Fruit fly (Drosophila melanogaster) whole organism, embryonic: ENCODE results near the gene Tfb5.

Source experiments
- CG1603 ChIP-seq: fragments of 200-800 bp; sonication (Bioruptor generic); optimal IDR thresholded peaks from 2 replicates; lab custom pipeline; 2019; ENCODE audit warnings: missing biosample characterization, mild to moderate bottlenecking, missing genetic modification characterization, moderate library complexity
- Dll ChIP-seq: fragments of 200-800 bp; sonication (Bioruptor generic); IDR thresholded peaks from 4 replicates; pipeline ENCODE4 v1.3.6; 2022; ENCODE audit warnings: missing biosample characterization, missing genetic modification characterization; ENCODE audit not compliant: partially characterized antibody
- Drgx ChIP-seq: fragments of 200-800 bp; sonication (Bioruptor generic); IDR thresholded peaks from 2 replicates; pipeline ENCODE4 v1.3.6; 2022; ENCODE audit warnings: missing biosample characterization, missing genetic modification characterization
- Fer3 ChIP-seq: fragments of 200-800 bp; sonication (Bioruptor generic); optimal IDR thresholded peaks from 2 replicates; lab custom pipeline; 2018; ENCODE audit warnings: missing biosample characterization, mild to moderate bottlenecking, missing genetic modification characterization, moderate library complexity
- Ptx1 ChIP-seq: fragments of 200-800 bp; sonication (Bioruptor generic); IDR thresholded peaks from 2 replicates; pipeline ENCODE4 v1.3.6; 2022; ENCODE audit warnings: missing biosample characterization, missing genetic modification characterization
- Side ChIP-seq: fragments of 200-800 bp; sonication (Bioruptor generic); optimal IDR thresholded peaks from 2 replicates; lab custom pipeline; 2016; ENCODE audit warnings: missing biosample characterization, missing genetic modification characterization
- az2 ChIP-seq: fragments of 200-800 bp; sonication (Bioruptor generic); optimal IDR thresholded peaks from 3 replicates; lab custom pipeline; 2016; ENCODE audit warnings: missing biosample characterization, missing genetic modification characterization
- bsh ChIP-seq, 2 experiments: fragments of 200-800 bp; sonication (Bioruptor generic); optimal IDR thresholded peaks; 2 replicates each; lab custom pipeline; 2017 to 2018; ENCODE audit warnings: mild to moderate bottlenecking in 2 of 2, missing biosample characterization in 2 of 2, missing genetic modification characterization in 2 of 2, moderate library complexity in 1 of 2
- crol ChIP-seq: fragments of 200-800 bp; sonication (Bioruptor generic); IDR thresholded peaks from 2 replicates; pipeline ENCODE4 v1.3.6; 2022; ENCODE audit warnings: missing biosample characterization, missing genetic modification characterization
- lola ChIP-seq, 3 experiments: fragments of >200 bp in 2 of 3; fragments of 200-800 bp in 1 of 3; sonication (Bioruptor generic) in 1 of 3; optimal IDR thresholded peaks; 2 replicates each; lab custom pipeline; 2017 to 2019; ENCODE audit warnings: missing biosample characterization in 3 of 3, missing genetic modification characterization in 3 of 3, mild to moderate bottlenecking in 1 of 3, moderate library complexity in 1 of 3
- oc ChIP-seq: fragments of 200-800 bp; sonication (Bioruptor generic); optimal IDR thresholded peaks from 2 replicates; lab custom pipeline; 2018; ENCODE audit warnings: missing biosample characterization, mild to moderate bottlenecking, missing genetic modification characterization, moderate library complexity
- salm ChIP-seq: fragments of 200-800 bp; sonication (Bioruptor generic); optimal IDR thresholded peaks from 2 replicates; lab custom pipeline; 2018; ENCODE audit warnings: missing biosample characterization, mild to moderate bottlenecking, missing genetic modification characterization
- vvl ChIP-seq: fragments of 200-800 bp; sonication (Bioruptor generic); IDR thresholded peaks from 2 replicates; pipeline ENCODE4 v1.3.6; 2022; ENCODE audit warnings: missing biosample characterization, missing genetic modification characterization

DNA sequence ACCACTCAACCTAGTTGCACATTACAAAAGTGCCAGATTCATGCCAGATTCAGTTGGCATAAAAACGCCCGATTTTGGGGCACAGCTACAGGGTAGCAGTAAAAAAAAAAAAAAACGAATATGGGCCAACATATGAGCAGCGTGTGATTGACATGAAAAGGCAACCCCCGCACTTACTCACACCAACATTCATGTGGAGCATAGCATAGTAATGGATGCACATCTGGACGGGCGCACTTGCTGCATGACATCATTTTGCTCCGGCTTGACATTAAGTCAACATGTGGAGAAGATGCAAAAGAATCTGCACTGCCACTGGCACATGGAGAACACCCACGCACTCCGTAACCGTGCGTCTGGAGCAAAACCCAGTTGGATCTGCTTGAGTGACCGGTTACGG is 12.0 kb upstream of the Tfb5 start:
- TF ChIP-seq crol (GFP tag; lab: Robert Waterston, UW) (no peak), Fer3 (tag; lab: Kevin White, UChicago) (no peak), salm (tag; lab: Kevin White, UChicago) (no peak), Ptx1 (GFP tag; lab: Robert Waterston, UW) (no peak), az2 (GFP tag; lab: Kevin White, UChicago) (no peak), Dll (no peak), lola (GFP tag; optimal IDR thresholded peaks at IDR 0.05; lab: Kevin White, UChicago) (no peak), oc (tag; lab: Kevin White, UChicago) (no peak), vvl (no peak), Drgx (GFP tag; lab: Robert Waterston, UW) (no peak), Side (GFP tag; lab: Kevin White, UChicago) (no peak), CG1603 (tag; lab: Kevin White, UChicago) (no peak), bsh (GFP tag; optimal IDR thresholded peaks at IDR 0.05; lab: Kevin White, UChicago) (no peak)
